Fruit fly (Drosophila melanogaster) whole organism, embryonic: ENCODE data around the gene CG6015.

Experiments used
- CG11696 ChIP-seq: fragments of 200-800 bp; sonication (Bioruptor generic); IDR thresholded peaks from 2 replicates; pipeline ENCODE4 v1.3.6; 2022; ENCODE audit warnings: missing biosample characterization, missing genetic modification characterization
- CG12942 ChIP-seq: fragments of 200-800 bp; sonication (Bioruptor generic); optimal IDR thresholded peaks from 3 replicates; lab custom pipeline; 2016; ENCODE audit warnings: missing biosample characterization, missing genetic modification characterization
- CG15514 ChIP-seq: fragments of 200-800 bp; sonication (Bioruptor generic); optimal IDR thresholded peaks from 3 replicates; lab custom pipeline; 2017; ENCODE audit warnings: missing biosample characterization, missing genetic modification characterization, mild to moderate bottlenecking, moderate library complexity, missing genetic modification reagents
- CG16779 ChIP-seq: fragments of 200-800 bp; sonication (Bioruptor generic); IDR thresholded peaks from 2 replicates; pipeline ENCODE4 v1.3.6; 2022; ENCODE audit warnings: missing biosample characterization, missing genetic modification characterization
- CG17802 ChIP-seq: fragments of 200-800 bp; sonication (Bioruptor generic); optimal IDR thresholded peaks from 2 replicates; lab custom pipeline; 2018; ENCODE audit warnings: missing biosample characterization, mild to moderate bottlenecking, missing genetic modification characterization, moderate library complexity
- CG2199 ChIP-seq: fragments of 200-800 bp; sonication (Bioruptor generic); IDR thresholded peaks from 3 replicates; pipeline ENCODE4 v1.3.6; 2022; ENCODE audit warnings: missing biosample characterization, missing genetic modification characterization
- CG3847 ChIP-seq: fragments of 200-800 bp; sonication (Bioruptor generic); IDR thresholded peaks from 2 replicates; pipeline ENCODE4 v1.3.6; 2022; ENCODE audit warnings: missing biosample characterization, missing genetic modification characterization
- CG4424 ChIP-seq: fragments of 200-800 bp; sonication (Bioruptor generic); optimal IDR thresholded peaks from 3 replicates; lab custom pipeline; 2016; ENCODE audit warnings: missing biosample characterization, missing genetic modification characterization
- CG4820 ChIP-seq: fragments of 200-800 bp; sonication (Bioruptor generic); optimal IDR thresholded peaks from 3 replicates; lab custom pipeline; 2016; ENCODE audit warnings: missing biosample characterization, missing genetic modification characterization
- CG4854 ChIP-seq: fragments of 200-800 bp; sonication (Bioruptor generic); optimal IDR thresholded peaks from 2 replicates; lab custom pipeline; 2016; ENCODE audit warnings: missing biosample characterization, missing genetic modification characterization, inconsistent platforms
- CG7786 ChIP-seq: fragments of 200-800 bp; sonication (Bioruptor generic); optimal IDR thresholded peaks from 2 replicates; lab custom pipeline; 2016; ENCODE audit warnings: missing biosample characterization, missing genetic modification characterization
- CG7839 ChIP-seq: fragments of 200-800 bp; sonication (Bioruptor generic); optimal IDR thresholded peaks from 3 replicates; lab custom pipeline; 2018; ENCODE audit warnings: missing biosample characterization, mild to moderate bottlenecking, missing genetic modification characterization, moderate library complexity
- CG7987 ChIP-seq: fragments of 200-800 bp; sonication (Bioruptor generic); optimal IDR thresholded peaks from 2 replicates; lab custom pipeline; 2018; ENCODE audit warnings: missing biosample characterization, mild to moderate bottlenecking, missing genetic modification characterization, moderate library complexity
- CHES-1-like ChIP-seq: fragments of 200-800 bp; sonication (Bioruptor generic); optimal IDR thresholded peaks from 2 replicates; lab custom pipeline; 2016; ENCODE audit warnings: missing biosample characterization, missing genetic modification characterization
- D19B ChIP-seq: fragments of 200-800 bp; sonication (Bioruptor generic); optimal IDR thresholded peaks from 2 replicates; lab custom pipeline; 2017; ENCODE audit warnings: missing biosample characterization, mild to moderate bottlenecking, missing genetic modification characterization
- Doc2 ChIP-seq: fragments of 200-800 bp; sonication (Bioruptor generic); IDR thresholded peaks from 2 replicates; pipeline ENCODE4 v1.3.6; 2022; ENCODE audit warnings: missing biosample characterization, missing genetic modification characterization
- Dref ChIP-seq: fragments of 200-800 bp; sonication (Bioruptor generic); IDR thresholded peaks from 2 replicates; pipeline ENCODE4 v1.3.6; 2022; ENCODE audit warnings: missing biosample characterization, missing genetic modification characterization
- Hr78 ChIP-seq, 2 experiments: fragments of 200-800 bp in 1 of 2; fragments of >200 bp in 1 of 2; sonication (Bioruptor generic) in 1 of 2; optimal IDR thresholded peaks; 2 replicates each; lab custom pipeline; 2017 to 2019; ENCODE audit warnings: missing biosample characterization in 2 of 2, missing genetic modification characterization in 2 of 2, mild to moderate bottlenecking in 1 of 2, moderate library complexity in 1 of 2
- MESR4 ChIP-seq: fragments of 200-800 bp; sonication (Bioruptor generic); optimal IDR thresholded peaks from 2 replicates; lab custom pipeline; 2018; ENCODE audit warnings: missing biosample characterization, mild to moderate bottlenecking, missing genetic modification characterization, moderate library complexity
- Mad ChIP-seq: fragments of 200-800 bp; sonication (Bioruptor generic); optimal IDR thresholded peaks from 2 replicates; lab custom pipeline; 2016; ENCODE audit warnings: missing biosample characterization, missing genetic modification characterization
- Oaz ChIP-seq: fragments of 200-800 bp; sonication (Bioruptor generic); IDR thresholded peaks from 2 replicates; pipeline ENCODE4 v1.3.6; 2022; ENCODE audit warnings: missing biosample characterization, missing genetic modification characterization
- Opbp ChIP-seq: fragments of 200-800 bp; sonication (Bioruptor generic); IDR thresholded peaks from 3 replicates; pipeline ENCODE4 v1.3.6; 2022; ENCODE audit warnings: missing biosample characterization, missing genetic modification characterization; ENCODE audit not compliant: partially characterized antibody
- Optix ChIP-seq: fragments of 200-800 bp; sonication (Bioruptor generic); IDR thresholded peaks from 3 replicates; pipeline ENCODE4 v1.3.6; 2022; ENCODE audit warnings: missing biosample characterization, missing genetic modification characterization
- Pdp1 ChIP-seq, 2 experiments: fragments of 200-800 bp; sonication (Bioruptor generic); optimal IDR thresholded peaks; 3 replicates each; lab custom pipeline; 2016; ENCODE audit warnings: missing biosample characterization in 2 of 2, missing genetic modification characterization in 2 of 2, mild to moderate bottlenecking in 1 of 2, moderate library complexity in 1 of 2
- Poxn ChIP-seq: fragments of 200-800 bp; sonication (Bioruptor generic); IDR thresholded peaks from 2 replicates; pipeline ENCODE4 v1.3.6; 2022; ENCODE audit warnings: missing biosample characterization, missing genetic modification characterization
- Sry-β ChIP-seq: fragments of 200-800 bp; sonication (Bioruptor generic); optimal IDR thresholded peaks from 2 replicates; lab custom pipeline; 2018; ENCODE audit warnings: missing biosample characterization, mild to moderate bottlenecking, missing genetic modification characterization, moderate library complexity
- aop ChIP-seq: fragments of 200-800 bp; sonication (Bioruptor generic); IDR thresholded peaks from 2 replicates; pipeline ENCODE4 v1.3.6; 2022; ENCODE audit warnings: missing biosample characterization, missing genetic modification characterization
- ato ChIP-seq: fragments of 200-800 bp; sonication (Bioruptor generic); IDR thresholded peaks from 2 replicates; pipeline ENCODE4 v1.3.6; 2022; ENCODE audit warnings: missing biosample characterization, missing genetic modification characterization; ENCODE audit not compliant: partially characterized antibody
- cato ChIP-seq: fragments of 200-800 bp; sonication (Bioruptor generic); optimal IDR thresholded peaks from 2 replicates; lab custom pipeline; 2016; ENCODE audit warnings: missing biosample characterization, missing genetic modification characterization, borderline replicate concordance
- chif ChIP-seq, 2 experiments: fragments of 200-800 bp; sonication (Bioruptor generic); optimal IDR thresholded peaks; 3 replicates each; lab custom pipeline; 2016; ENCODE audit warnings: missing biosample characterization in 2 of 2, missing genetic modification characterization in 2 of 2
- chm ChIP-seq: fragments of 200-800 bp; sonication (Bioruptor generic); IDR thresholded peaks from 2 replicates; pipeline ENCODE4 v1.3.6; 2022; ENCODE audit warnings: missing biosample characterization, missing genetic modification characterization
- crol ChIP-seq: fragments of 200-800 bp; sonication (Bioruptor generic); IDR thresholded peaks from 2 replicates; pipeline ENCODE4 v1.3.6; 2022; ENCODE audit warnings: missing biosample characterization, missing genetic modification characterization
- ems ChIP-seq: fragments of 200-800 bp; sonication (Bioruptor generic); optimal IDR thresholded peaks from 3 replicates; lab custom pipeline; 2016; ENCODE audit warnings: missing biosample characterization, missing genetic modification characterization
- fd102C ChIP-seq: fragments of 200-800 bp; sonication (Bioruptor generic); optimal IDR thresholded peaks from 2 replicates; lab custom pipeline; 2018; ENCODE audit warnings: missing biosample characterization, mild to moderate bottlenecking, missing genetic modification characterization, moderate library complexity
- gem ChIP-seq: fragments of 200-800 bp; sonication (Bioruptor generic); optimal IDR thresholded peaks from 2 replicates; lab custom pipeline; 2019; ENCODE audit warnings: missing biosample characterization, mild to moderate bottlenecking, missing genetic modification characterization, moderate library complexity
- ken ChIP-seq: fragments of 200-800 bp; sonication (Bioruptor generic); IDR thresholded peaks from 3 replicates; pipeline ENCODE4 v1.3.6; 2022; ENCODE audit warnings: missing biosample characterization, missing genetic modification characterization
- lov ChIP-seq, 2 experiments: fragments of 200-800 bp in 1 of 2; fragments of >200 bp in 1 of 2; sonication (Bioruptor generic) in 1 of 2; IDR thresholded peaks in 1 of 2; optimal IDR thresholded peaks in 1 of 2; 2 replicates in 1 of 2; 3 replicates in 1 of 2; pipeline versions ENCODE4 v1.3.6 to Lab custom; 2017 to 2022; ENCODE audit warnings: missing biosample characterization in 1 of 2, missing genetic modification characterization in 1 of 2
- nerfin-1 ChIP-seq: fragments of 200-800 bp; sonication (Bioruptor generic); optimal IDR thresholded peaks from 3 replicates; lab custom pipeline; 2019; ENCODE audit warnings: missing biosample characterization, mild to moderate bottlenecking, missing genetic modification characterization, moderate library complexity
- nerfin-2 ChIP-seq: fragments of 200-800 bp; sonication (Bioruptor generic); IDR thresholded peaks from 2 replicates; pipeline ENCODE4 v1.3.6; 2022; ENCODE audit warnings: missing biosample characterization, missing genetic modification characterization; ENCODE audit not compliant: partially characterized antibody
- org-1 ChIP-seq: fragments of 200-800 bp; sonication (Bioruptor generic); optimal IDR thresholded peaks from 2 replicates; lab custom pipeline; 2017; ENCODE audit warnings: missing biosample characterization, missing genetic modification characterization
- pfk ChIP-seq: fragments of 200-800 bp; sonication (Bioruptor generic); optimal IDR thresholded peaks from 2 replicates; lab custom pipeline; 2018; ENCODE audit warnings: missing biosample characterization, mild to moderate bottlenecking, missing genetic modification characterization, moderate library complexity
- sens ChIP-seq: fragments of 200-800 bp; sonication (Bioruptor generic); peaks from one replicate; lab custom pipeline; 2016; ENCODE audit warnings: missing biosample characterization, missing genetic modification characterization
- tio ChIP-seq: fragments of 200-800 bp; sonication (Bioruptor generic); optimal IDR thresholded peaks from 2 replicates; lab custom pipeline; 2017; ENCODE audit warnings: missing biosample characterization, missing genetic modification characterization, inconsistent platforms
- tll ChIP-seq, 2 experiments: fragments of 200-800 bp in 1 of 2; fragments of >200 bp in 1 of 2; sonication (Bioruptor generic) in 1 of 2; optimal IDR thresholded peaks; 2 replicates each; lab custom pipeline; 2017 to 2019; ENCODE audit warnings: missing biosample characterization in 2 of 2, missing genetic modification characterization in 2 of 2, mild to moderate bottlenecking in 1 of 2, moderate library complexity in 1 of 2
- toy ChIP-seq: fragments of 200-800 bp; sonication (Bioruptor generic); IDR thresholded peaks from 2 replicates; pipeline ENCODE4 v1.3.6; 2022; ENCODE audit warnings: missing biosample characterization, missing genetic modification characterization
- trem ChIP-seq: fragments of 200-800 bp; optimal IDR thresholded peaks from 3 replicates; lab custom pipeline; 2019; ENCODE audit warnings: missing biosample characterization, mild to moderate bottlenecking, missing genetic modification characterization, moderate library complexity
- ttk ChIP-seq: fragments of 200-800 bp; sonication (Bioruptor generic); IDR thresholded peaks from 2 replicates; pipeline ENCODE4 v2.1.2; 2022; ENCODE audit warnings: missing biosample characterization, missing genetic modification characterization
- twi ChIP-seq: fragments of 200-800 bp; optimal IDR thresholded peaks from 2 replicates; lab custom pipeline; 2019; ENCODE audit warnings: missing biosample characterization, mild to moderate bottlenecking, missing genetic modification characterization, moderate library complexity
- unc-4 ChIP-seq: fragments of 200-800 bp; sonication (Bioruptor generic); IDR thresholded peaks from 2 replicates; pipeline ENCODE4 v1.3.6; 2022; ENCODE audit warnings: missing biosample characterization, missing genetic modification characterization; ENCODE audit not compliant: partially characterized antibody

Gene CG6015

dm6 chr3R:22042982-22043381 lies 8.9 kb upstream of the CG6015 start:
- no peak for TF ChIP-seq CG17802 (tag; lab: Kevin White, UChicago)
- TF ChIP-seq ttk = 0 out of 2 replicates have a peak, but pooled peaks have one; percentile 13
- TF ChIP-seq CG16779 (GFP tag; lab: Robert Waterston, UW) = peak; percentile 62; the same call in 1 of the 2 replicates
- TF ChIP-seq CG7839 (tag; lab: Kevin White, UChicago) = no peak
- TF ChIP-seq ken = 0 out of 3 replicates have a peak, but pooled peaks have one; percentile 30
- no peak for TF ChIP-seq ems (GFP tag; lab: Kevin White, UChicago)
- no peak for TF ChIP-seq cato (GFP tag; lab: Kevin White, UChicago)
- TF ChIP-seq Mad (GFP tag; lab: Kevin White, UChicago) = no peak
- no peak for TF ChIP-seq lov (optimal IDR thresholded peaks at IDR 0.05; lab: Kevin White, UChicago)
- peak; percentile 50; the same call in 1 of the 3 replicates for TF ChIP-seq lov (GFP tag; IDR thresholded peaks at IDR 0.05; lab: Robert Waterston, UW)
- TF ChIP-seq trem (tag; lab: Kevin White, UChicago) = no peak
- no peak for TF ChIP-seq gem (tag; lab: Kevin White, UChicago)
- TF ChIP-seq CG7987 (GFP tag; lab: Kevin White, UChicago) = no peak
- no peak for TF ChIP-seq CG7786
- no peak for TF ChIP-seq Doc2 (GFP tag; lab: Robert Waterston, UW)
- TF ChIP-seq org-1 (GFP tag; lab: Kevin White, UChicago) = no peak
- TF ChIP-seq CG4854 (GFP tag; lab: Kevin White, UChicago) = no peak
- TF ChIP-seq Hr78 (GFP tag; optimal IDR thresholded peaks at IDR 0.05; lab: Kevin White, UChicago) = peak in 1 of 2 experiments; percentile 64
- no peak for TF ChIP-seq pfk (GFP tag; lab: Kevin White, UChicago)
- no peak for TF ChIP-seq CG11696 (GFP tag; lab: Robert Waterston, UW)
- TF ChIP-seq Pdp1 (GFP tag; optimal IDR thresholded peaks at IDR 0.05; lab: Kevin White, UChicago) = peak in 1 of 2 experiments; percentile 79
- TF ChIP-seq MESR4 (GFP tag; lab: Kevin White, UChicago) = no peak
- TF ChIP-seq nerfin-1 (tag; lab: Kevin White, UChicago) = no peak
- no peak for TF ChIP-seq twi
- TF ChIP-seq unc-4 (GFP tag; lab: Robert Waterston, UW) = no peak
- TF ChIP-seq tll (GFP tag; optimal IDR thresholded peaks at IDR 0.05; lab: Kevin White, UChicago) = no peak
- TF ChIP-seq chm (GFP tag; lab: Robert Waterston, UW) = 0 out of 2 replicates have a peak, but pooled peaks have one; percentile 46
- no peak for TF ChIP-seq Dref (GFP tag; lab: Robert Waterston, UW)
- peak; percentile 11; the same call in 1 of the 2 replicates for TF ChIP-seq crol
- TF ChIP-seq aop (GFP tag; lab: Robert Waterston, UW) = no peak
- TF ChIP-seq CG12942 (GFP tag; lab: Kevin White, UChicago) = no peak
- TF ChIP-seq nerfin-2 (GFP tag; lab: Robert Waterston, UW) = no peak
- TF ChIP-seq Sry-β (GFP tag; lab: Kevin White, UChicago) = no peak
- no peak for TF ChIP-seq CG15514 (GFP tag; lab: Kevin White, UChicago)
- TF ChIP-seq toy = no peak
- TF ChIP-seq sens (GFP tag; lab: Kevin White, UChicago) = peak; percentile 58
- 0 out of 3 replicates have a peak, but pooled peaks have one; percentile 35 for TF ChIP-seq Opbp
- no peak for TF ChIP-seq Optix (GFP tag; lab: Robert Waterston, UW)
- TF ChIP-seq Oaz (GFP tag; lab: Robert Waterston, UW) = no peak
- no peak for TF ChIP-seq CG4424 (GFP tag; lab: Kevin White, UChicago)
- TF ChIP-seq tio (GFP tag; lab: Kevin White, UChicago) = no peak
- TF ChIP-seq CG4820 (GFP tag; lab: Kevin White, UChicago) = no peak
- 0 out of 3 replicates have a peak, but pooled peaks have one; percentile 11 for TF ChIP-seq CG2199 (GFP tag; lab: Robert Waterston, UW)
- no peak for TF ChIP-seq chif (GFP tag; optimal IDR thresholded peaks at IDR 0.05; lab: Kevin White, UChicago)
- TF ChIP-seq fd102C (GFP tag; lab: Kevin White, UChicago) = no peak
- TF ChIP-seq CHES-1-like (GFP tag; lab: Kevin White, UChicago) = no peak
- no peak for TF ChIP-seq Poxn
- TF ChIP-seq D19B (GFP tag; lab: Kevin White, UChicago) = no peak
- TF ChIP-seq CG3847 (GFP tag; lab: Robert Waterston, UW) = 0 out of 2 replicates have a peak, but pooled peaks have one; percentile 14
- TF ChIP-seq ato (GFP tag; lab: Robert Waterston, UW) = no peak
